Fruit fly (Drosophila melanogaster) whole organism, embryonic: ENCODE results near the gene CG15638.
A peak's percentile ranks its signal among the peaks of the same experiment; 100 is the strongest.

Experiments used
- Adf1 ChIP-seq: fragments of 200-800 bp; sonication (Bioruptor generic); IDR thresholded peaks from 2 replicates; pipeline ENCODE4 v1.3.6; 2022; ENCODE audit warnings: missing biosample characterization, missing genetic modification characterization
- BtbVII ChIP-seq: fragments of 200-800 bp; sonication (Bioruptor generic); optimal IDR thresholded peaks from 3 replicates; lab custom pipeline; 2017; ENCODE audit warnings: missing biosample characterization, mild to moderate bottlenecking, missing genetic modification characterization
- CG10267 ChIP-seq: fragments of 200-800 bp; sonication (Bioruptor generic); optimal IDR thresholded peaks from 2 replicates; lab custom pipeline; 2018; ENCODE audit warnings: missing biosample characterization, mild to moderate bottlenecking, missing genetic modification characterization, moderate library complexity
- CG10462 ChIP-seq: fragments of 200-800 bp; sonication (Bioruptor generic); optimal IDR thresholded peaks from 2 replicates; lab custom pipeline; 2016; ENCODE audit warnings: missing biosample characterization, missing genetic modification characterization
- CG11504 ChIP-seq: fragments of 200-800 bp; sonication (Bioruptor generic); optimal IDR thresholded peaks from 3 replicates; lab custom pipeline; 2019; ENCODE audit warnings: missing biosample characterization, mild to moderate bottlenecking, missing genetic modification characterization, moderate library complexity
- CG12236 ChIP-seq: fragments of 200-800 bp; sonication (Bioruptor generic); optimal IDR thresholded peaks from 2 replicates; lab custom pipeline; 2016; ENCODE audit warnings: missing biosample characterization, missing genetic modification characterization
- CG12391 ChIP-seq: fragments of 200-800 bp; sonication (Bioruptor generic); optimal IDR thresholded peaks from 3 replicates; lab custom pipeline; 2018; ENCODE audit warnings: missing biosample characterization, mild to moderate bottlenecking, missing genetic modification characterization, moderate library complexity
- CG12744 ChIP-seq: fragments of 200-800 bp; sonication (Bioruptor generic); optimal IDR thresholded peaks from 2 replicates; lab custom pipeline; 2016; ENCODE audit warnings: missing biosample characterization, missing genetic modification characterization
- CG14710 ChIP-seq: fragments of 200-800 bp; sonication (Bioruptor generic); optimal IDR thresholded peaks from 3 replicates; lab custom pipeline; 2019; ENCODE audit warnings: missing biosample characterization, mild to moderate bottlenecking, missing genetic modification characterization, moderate library complexity
- CG15011 ChIP-seq: fragments of 200-800 bp; sonication (Bioruptor generic); optimal IDR thresholded peaks from 3 replicates; lab custom pipeline; 2018; ENCODE audit warnings: missing biosample characterization, mild to moderate bottlenecking, missing genetic modification characterization
- CG2120 ChIP-seq: fragments of 200-800 bp; sonication (Bioruptor generic); optimal IDR thresholded peaks from 3 replicates; lab custom pipeline; 2016; ENCODE audit warnings: missing biosample characterization, missing genetic modification characterization
- CG2199 ChIP-seq: fragments of 200-800 bp; sonication (Bioruptor generic); IDR thresholded peaks from 3 replicates; pipeline ENCODE4 v1.3.6; 2022; ENCODE audit warnings: missing biosample characterization, missing genetic modification characterization
- CG33213 ChIP-seq: fragments of 200-800 bp; sonication (Bioruptor generic); optimal IDR thresholded peaks from 3 replicates; lab custom pipeline; 2016; ENCODE audit warnings: missing biosample characterization, missing genetic modification characterization
- CG33557 ChIP-seq: fragments of 200-800 bp; sonication (Bioruptor generic); optimal IDR thresholded peaks from 2 replicates; lab custom pipeline; 2019; ENCODE audit warnings: missing biosample characterization, mild to moderate bottlenecking, missing genetic modification characterization, moderate library complexity
- CG3726 ChIP-seq: fragments of 200-800 bp; sonication (Bioruptor generic); IDR thresholded peaks from 3 replicates; pipeline ENCODE4, ENCODE4 v1.3.6; 2022; ENCODE audit warnings: missing biosample characterization, missing genetic modification characterization
- CG3995 ChIP-seq: fragments of 200-800 bp; sonication (Bioruptor generic); optimal IDR thresholded peaks from 3 replicates; lab custom pipeline; 2016; ENCODE audit warnings: missing biosample characterization, missing genetic modification characterization
- CG4360 ChIP-seq: fragments of 200-800 bp; sonication (Bioruptor generic); IDR thresholded peaks from 2 replicates; pipeline ENCODE4 v1.3.6; 2022; ENCODE audit warnings: missing biosample characterization, missing genetic modification characterization
- CG4854 ChIP-seq: fragments of 200-800 bp; sonication (Bioruptor generic); optimal IDR thresholded peaks from 2 replicates; lab custom pipeline; 2016; ENCODE audit warnings: missing biosample characterization, missing genetic modification characterization, inconsistent platforms
- CG6765 ChIP-seq: fragments of 200-800 bp; sonication (Bioruptor generic); optimal IDR thresholded peaks from 3 replicates; lab custom pipeline; 2017; ENCODE audit warnings: missing biosample characterization, mild to moderate bottlenecking, missing genetic modification characterization
- CkIIα-i1 ChIP-seq: fragments of 200-800 bp; sonication (Bioruptor generic); IDR thresholded peaks from 2 replicates; pipeline ENCODE4 v1.3.6; 2022; ENCODE audit warnings: missing biosample characterization, missing genetic modification characterization
- Doc3 ChIP-seq: fragments of 200-800 bp; sonication (Bioruptor generic); IDR thresholded peaks from 3 replicates; pipeline ENCODE4 v1.3.6; 2022; ENCODE audit warnings: missing biosample characterization, missing genetic modification characterization; ENCODE audit not compliant: partially characterized antibody
- HLH54F ChIP-seq: fragments of 200-800 bp; sonication (Bioruptor generic); optimal IDR thresholded peaks from 3 replicates; lab custom pipeline; 2016; ENCODE audit warnings: missing biosample characterization, missing genetic modification characterization
- HmgD ChIP-seq: fragments of 200-800 bp; sonication (Bioruptor generic); optimal IDR thresholded peaks from 3 replicates; lab custom pipeline; 2016; ENCODE audit warnings: missing biosample characterization, missing genetic modification characterization
- Hmr ChIP-seq: fragments of 200-800 bp; sonication (Bioruptor generic); optimal IDR thresholded peaks from 3 replicates; lab custom pipeline; 2017; ENCODE audit warnings: mild to moderate bottlenecking, missing biosample characterization, missing genetic modification reagents, missing genetic modification characterization
- Nf-YA ChIP-seq: fragments of 200-800 bp; sonication (Bioruptor generic); IDR thresholded peaks from 2 replicates; pipeline ENCODE4 v1.3.6; 2022; ENCODE audit warnings: missing biosample characterization, missing genetic modification characterization
- Nf-YC ChIP-seq: fragments of 200-800 bp; optimal IDR thresholded peaks from 3 replicates; lab custom pipeline; 2019; ENCODE audit warnings: missing biosample characterization, mild to moderate bottlenecking, missing genetic modification characterization, moderate library complexity
- Pdp1 ChIP-seq, 2 experiments: fragments of 200-800 bp; sonication (Bioruptor generic); optimal IDR thresholded peaks; 3 replicates each; lab custom pipeline; 2016; ENCODE audit warnings: missing biosample characterization in 2 of 2, missing genetic modification characterization in 2 of 2, mild to moderate bottlenecking in 1 of 2, moderate library complexity in 1 of 2
- Usf ChIP-seq: fragments of 200-800 bp; sonication (Bioruptor generic); optimal IDR thresholded peaks from 2 replicates; lab custom pipeline; 2017; ENCODE audit warnings: missing genotype, missing biosample characterization, missing genetic modification characterization
- amos ChIP-seq: fragments of 200-800 bp; sonication (Bioruptor generic); IDR thresholded peaks from 2 replicates; pipeline ENCODE4 v1.3.6; 2022; ENCODE audit warnings: missing biosample characterization, missing genetic modification characterization; ENCODE audit not compliant: partially characterized antibody
- bbx ChIP-seq: fragments of 200-800 bp; sonication (Bioruptor generic); IDR thresholded peaks from 2 replicates; pipeline ENCODE4 v1.3.6; 2022; ENCODE audit warnings: missing biosample characterization, missing genetic modification characterization; ENCODE audit not compliant: partially characterized antibody
- da ChIP-seq: fragments of 200-800 bp; sonication (Bioruptor generic); optimal IDR thresholded peaks from 2 replicates; lab custom pipeline; 2016; ENCODE audit warnings: missing biosample characterization, missing genetic modification characterization
- danr ChIP-seq: fragments of 200-800 bp; sonication (Bioruptor generic); IDR thresholded peaks from 2 replicates; pipeline ENCODE4 v1.3.6; 2022; ENCODE audit warnings: missing biosample characterization, missing genetic modification characterization
- dm ChIP-seq: fragments of 200-800 bp; sonication (Bioruptor generic); optimal IDR thresholded peaks from 3 replicates; lab custom pipeline; 2016; ENCODE audit warnings: missing biosample characterization, missing genetic modification characterization
- gem ChIP-seq: fragments of 200-800 bp; sonication (Bioruptor generic); optimal IDR thresholded peaks from 2 replicates; lab custom pipeline; 2019; ENCODE audit warnings: missing biosample characterization, mild to moderate bottlenecking, missing genetic modification characterization, moderate library complexity
- gfzf ChIP-seq: fragments of 200-800 bp; sonication (Bioruptor generic); optimal IDR thresholded peaks from 2 replicates; lab custom pipeline; 2016; ENCODE audit warnings: missing biosample characterization, mild to moderate bottlenecking, missing genetic modification characterization, moderate library complexity
- gt ChIP-seq: fragments of 200-800 bp; sonication (Bioruptor generic); IDR thresholded peaks from 2 replicates; pipeline ENCODE4 v1.3.6; 2022; ENCODE audit warnings: missing biosample characterization, missing genetic modification characterization
- hb ChIP-seq: fragments of 200-800 bp; sonication (Bioruptor generic); IDR thresholded peaks from 3 replicates; pipeline ENCODE4 v1.3.6; 2022; ENCODE audit warnings: missing biosample characterization, missing genetic modification characterization; ENCODE audit not compliant: partially characterized antibody
- ken ChIP-seq: fragments of 200-800 bp; sonication (Bioruptor generic); IDR thresholded peaks from 3 replicates; pipeline ENCODE4 v1.3.6; 2022; ENCODE audit warnings: missing biosample characterization, missing genetic modification characterization
- kni ChIP-seq: fragments of 200-800 bp; sonication (Bioruptor generic); optimal IDR thresholded peaks from 3 replicates; lab custom pipeline; 2017; ENCODE audit warnings: mild to moderate bottlenecking, missing biosample characterization, missing genetic modification reagents, missing genetic modification characterization
- mam ChIP-seq: fragments of 200-800 bp; sonication (Bioruptor generic); optimal IDR thresholded peaks from 3 replicates; lab custom pipeline; 2016; ENCODE audit warnings: missing biosample characterization, missing genetic modification characterization
- mirr ChIP-seq: fragments of 200-800 bp; sonication (Bioruptor generic); optimal IDR thresholded peaks from 3 replicates; lab custom pipeline; 2018; ENCODE audit warnings: missing biosample characterization, mild to moderate bottlenecking, missing genetic modification characterization
- pfk ChIP-seq: fragments of 200-800 bp; sonication (Bioruptor generic); optimal IDR thresholded peaks from 2 replicates; lab custom pipeline; 2018; ENCODE audit warnings: missing biosample characterization, mild to moderate bottlenecking, missing genetic modification characterization, moderate library complexity
- pzg ChIP-seq: fragments of 200-800 bp; sonication (Bioruptor generic); optimal IDR thresholded peaks from 3 replicates; lab custom pipeline; 2018; ENCODE audit warnings: missing biosample characterization, mild to moderate bottlenecking, missing genetic modification characterization, moderate library complexity
- repo ChIP-seq: fragments of 200-800 bp; sonication (Bioruptor generic); optimal IDR thresholded peaks from 2 replicates; lab custom pipeline; 2016; ENCODE audit warnings: missing biosample characterization, missing genetic modification characterization
- shn ChIP-seq: fragments of 200-800 bp; sonication (Bioruptor generic); optimal IDR thresholded peaks from 3 replicates; lab custom pipeline; 2016; ENCODE audit warnings: missing biosample characterization, missing genetic modification characterization
- sug ChIP-seq: fragments of 200-800 bp; optimal IDR thresholded peaks from 2 replicates; lab custom pipeline; 2019; ENCODE audit warnings: missing biosample characterization, mild to moderate bottlenecking, missing genetic modification characterization, moderate library complexity
- tio ChIP-seq: fragments of 200-800 bp; sonication (Bioruptor generic); optimal IDR thresholded peaks from 2 replicates; lab custom pipeline; 2017; ENCODE audit warnings: missing biosample characterization, missing genetic modification characterization, inconsistent platforms
- vnd ChIP-seq: fragments of 200-800 bp; sonication (Bioruptor generic); IDR thresholded peaks from 3 replicates; pipeline ENCODE4 v1.3.6; 2022; ENCODE audit warnings: missing biosample characterization, missing genetic modification characterization; ENCODE audit not compliant: partially characterized antibody
- z ChIP-seq: fragments of 200-800 bp; sonication (Bioruptor generic); IDR thresholded peaks from 3 replicates; pipeline ENCODE4 v1.3.6; 2022; ENCODE audit warnings: missing biosample characterization, missing genetic modification characterization
- zf30C ChIP-seq: fragments of 200-800 bp; sonication (Bioruptor generic); optimal IDR thresholded peaks from 3 replicates; lab custom pipeline; 2018; ENCODE audit warnings: missing biosample characterization, mild to moderate bottlenecking, missing genetic modification characterization

Gene CG15638

DNA sequence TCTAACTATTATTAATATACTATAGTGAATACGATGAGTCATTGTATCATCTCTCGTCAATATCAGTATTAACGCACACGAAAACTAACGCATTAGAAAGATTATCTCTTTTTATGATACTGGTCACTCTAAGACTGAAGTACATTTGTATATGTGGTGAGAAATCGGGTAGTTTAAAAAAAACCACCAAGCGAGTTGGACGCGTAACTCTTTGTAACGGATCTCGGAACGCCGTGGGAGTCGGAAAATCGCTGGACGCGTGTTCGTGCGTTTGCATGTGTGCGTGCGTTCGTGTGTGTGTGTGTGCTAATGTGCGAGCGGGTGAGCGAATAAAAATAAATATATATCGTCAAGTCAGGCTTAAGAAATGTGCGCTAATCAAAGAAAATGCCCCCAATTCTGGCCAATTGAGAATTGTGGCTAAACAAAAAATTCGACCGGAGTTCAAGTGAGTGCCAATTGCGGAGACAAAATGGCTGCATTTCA is 14.4 kb upstream of the CG15638 start, which contains the start of gene kuz (continued):
- TF ChIP-seq vnd (GFP tag; lab: Robert Waterston, UW) (peak; percentile 17; the same call in 1 of the 3 replicates), tio (GFP tag; lab: Kevin White, UChicago) (no peak), CG4360 (peak; percentile 32; the same call in 1 of the 2 replicates), dm (peak; percentile 50), CG12236 (GFP tag; lab: Kevin White, UChicago) (peak; percentile 6), ken (GFP tag; lab: Robert Waterston, UW) (no peak), Hmr (GFP tag; lab: Kevin White, UChicago) (peak; percentile 72), hb (GFP tag; lab: Robert Waterston, UW) (no peak), Nf-YC (tag; lab: Kevin White, UChicago) (peak; percentile 52), HmgD (GFP tag; lab: Kevin White, UChicago) (peak; percentile 29), CG10462 (GFP tag; lab: Kevin White, UChicago) (no peak), CkIIα-i1 (GFP tag; lab: Robert Waterston, UW) (no peak), HLH54F (GFP tag; lab: Kevin White, UChicago) (no peak), Usf (GFP tag; lab: Kevin White, UChicago) (no peak), mam (GFP tag; lab: Kevin White, UChicago) (no peak), CG33557 (GFP tag; lab: Kevin White, UChicago) (peak; percentile 12), shn (GFP tag; lab: Kevin White, UChicago) (no peak), CG11504 (tag; lab: Kevin White, UChicago) (peak; percentile 34), sug (tag; lab: Kevin White, UChicago) (peak; percentile 95), zf30C (GFP tag; lab: Kevin White, UChicago) (peak; percentile 36), kni (peak; percentile 50), CG3995 (GFP tag; lab: Kevin White, UChicago) (no peak), gem (no peak), bbx (GFP tag; lab: Robert Waterston, UW) (peak; percentile 83), CG3726 (GFP tag; lab: Robert Waterston, UW) (no peak), gt (no peak), Pdp1 (GFP tag; optimal IDR thresholded peaks at IDR 0.05; lab: Kevin White, UChicago) (peak in 1 of 2 experiments; percentile 44), CG15011 (GFP tag; lab: Kevin White, UChicago) (no peak), pfk (GFP tag; lab: Kevin White, UChicago) (peak; percentile 2), gfzf (GFP tag; lab: Kevin White, UChicago) (peak; percentile 67), Nf-YA (0 out of 2 replicates have a peak, but pooled peaks have one; percentile 35), amos (peak; percentile 62; the same call in 1 of the 2 replicates), BtbVII (GFP tag; lab: Kevin White, UChicago) (peak; percentile 28), CG12391 (tag; lab: Kevin White, UChicago) (peak; percentile 67), danr (no peak), da (no peak), pzg (GFP tag; lab: Kevin White, UChicago) (peak; percentile 59), CG6765 (GFP tag; lab: Kevin White, UChicago) (peak; percentile 55), CG33213 (peak; percentile 49), CG4854 (GFP tag; lab: Kevin White, UChicago) (peak; percentile 26), CG2120 (GFP tag; lab: Kevin White, UChicago) (no peak), mirr (GFP tag; lab: Kevin White, UChicago) (peak; percentile 54), CG14710 (tag; lab: Kevin White, UChicago) (no peak), z (no peak), CG12744 (peak; percentile 4), Adf1 (GFP tag; lab: Robert Waterston, UW) (peak; percentile 27; the same call in 1 of the 2 replicates), CG2199 (GFP tag; lab: Robert Waterston, UW) (0 out of 3 replicates have a peak, but pooled peaks have one; percentile 64), CG10267 (peak; percentile 38), repo (GFP tag; lab: Kevin White, UChicago) (peak; percentile 20), Doc3 (GFP tag; lab: Robert Waterston, UW) (no peak)
